Worm (Caenorhabditis elegans) whole organism, L1 larva: ENCODE data around the gene Y62H9A.12.

Experiments
- ama-1 ChIP-seq: fragments of 150-350 bp; optimal IDR thresholded peaks from 2 replicates; lab custom pipeline; 2014
- ces-1 ChIP-seq: fragments of 150-350 bp; optimal IDR thresholded peaks from 2 replicates; lab custom pipeline; 2014; ENCODE audit warnings: missing biosample characterization, missing genetic modification reagents, missing genetic modification characterization
- fkh-10 ChIP-seq: sonication (generic microtip); optimal IDR thresholded peaks from 2 replicates; lab custom pipeline; 2017; ENCODE audit warnings: missing biosample characterization, missing genetic modification reagents, missing genetic modification characterization
- fkh-8 ChIP-seq: sonication (generic microtip); optimal IDR thresholded peaks from 2 replicates; lab custom pipeline; 2016; ENCODE audit warnings: mild to moderate bottlenecking, missing genetic modification characterization, missing compliant biosample characterization
- fos-1 ChIP-seq: fragments of 150-350 bp; optimal IDR thresholded peaks from 2 replicates; lab custom pipeline; 2014; ENCODE audit warnings: missing biosample characterization, missing genetic modification characterization
- nhr-12 ChIP-seq: sonication (generic microtip); optimal IDR thresholded peaks from 2 replicates; lab custom pipeline; 2017; ENCODE audit warnings: missing biosample characterization, missing genetic modification characterization
- nhr-237 ChIP-seq: fragments of 150-350 bp; optimal IDR thresholded peaks from 2 replicates; lab custom pipeline; 2014; ENCODE audit warnings: missing biosample characterization, missing genetic modification characterization
- pqm-1 ChIP-seq: sonication (generic microtip); optimal IDR thresholded peaks from 3 replicates; lab custom pipeline; 2017; ENCODE audit warnings: missing biosample characterization, missing genetic modification characterization
- snpc-4 ChIP-seq: fragments of 150-350 bp; optimal IDR thresholded peaks from 2 replicates; lab custom pipeline; 2014; ENCODE audit warnings: missing biosample characterization, missing genetic modification characterization
- sptf-1 ChIP-seq: fragments of 150-350 bp; optimal IDR thresholded peaks from 2 replicates; lab custom pipeline; 2014; ENCODE audit warnings: missing biosample characterization, missing genetic modification characterization
- ztf-11 ChIP-seq, 2 experiments: sonication (generic microtip); optimal IDR thresholded peaks; 2 replicates each; lab custom pipeline; 2016 to 2017; ENCODE audit warnings: missing genetic modification characterization in 2 of 2, missing biosample characterization in 1 of 2, missing compliant biosample characterization in 1 of 2

DNA sequence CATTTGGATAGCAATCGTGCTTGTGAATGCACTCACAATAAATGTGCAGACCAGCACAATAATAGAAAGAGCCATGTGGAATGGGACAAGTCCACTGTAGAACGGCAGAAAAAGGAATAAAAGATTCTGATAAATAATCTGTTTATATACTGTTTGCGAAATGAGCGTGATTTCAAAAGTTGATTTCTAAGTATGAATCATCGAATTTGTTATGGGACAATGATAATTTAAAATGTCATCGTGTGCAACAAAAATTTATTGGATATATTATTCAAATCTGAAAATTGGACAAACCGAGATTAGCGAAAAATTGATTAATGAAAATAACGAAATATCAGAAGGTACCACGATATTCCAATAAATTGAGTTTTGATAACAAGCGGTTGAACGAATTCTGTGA, 24.9 kb downstream of the Y62H9A.12 start, which contains the start of gene F55G7.5:
- TF ChIP-seq nhr-12 (tag; lab: Kevin White, UChicago) (no peak), pqm-1 (tag; lab: Kevin White, UChicago) (no peak), ztf-11 (tag; optimal IDR thresholded peaks at IDR 0.05; lab: Kevin White, UChicago) (no peak), ces-1 (GFP tag; lab: Kevin White, UChicago) (no peak), fkh-8 (tag; lab: Kevin White, UChicago) (no peak), snpc-4 (tag; lab: Kevin White, UChicago) (no peak), fos-1 (tag; lab: Kevin White, UChicago) (no peak), nhr-237 (tag; lab: Kevin White, UChicago) (no peak), sptf-1 (no peak), ama-1 (lab: Kevin White, UChicago) (no peak), fkh-10 (GFP tag; lab: Kevin White, UChicago) (no peak)
